Worm (Caenorhabditis elegans): ENCODE data around the gene T25B9.6.

Gene T25B9.6

DNA sequence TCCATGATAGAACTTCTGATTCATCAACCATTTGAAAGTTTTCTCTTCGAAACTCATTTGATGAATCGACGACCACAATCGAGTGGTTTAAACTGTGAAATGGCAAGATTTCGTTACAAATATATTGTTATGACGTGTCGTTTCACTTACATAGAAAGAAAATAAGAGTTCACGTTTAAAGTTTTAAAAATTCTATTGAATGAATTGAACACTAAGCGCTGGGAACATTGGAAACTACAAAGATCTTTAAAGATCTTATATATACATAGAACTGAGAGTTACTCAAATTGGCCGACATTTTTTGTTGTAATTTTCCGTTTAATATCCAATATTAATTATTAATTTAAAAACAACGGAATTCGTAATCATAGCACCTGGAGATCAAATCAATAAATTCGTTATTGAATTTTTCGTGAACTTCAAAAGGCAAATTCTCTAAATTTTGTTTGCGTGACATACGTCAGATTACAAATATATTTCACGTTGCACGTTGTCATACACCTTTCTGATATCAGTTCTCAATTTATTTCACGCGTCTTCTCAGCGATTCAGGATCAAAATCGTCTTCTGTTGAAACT lies at the start of gene T25B9.6, which contains the start of gene T25B9.4:
Gene T25B9.6 (plus strand): TSS at position 528 of the 578 bp plus-strand sequence.
Gene T25B9.4 (minus strand): TSS at position 101 of the 578 bp plus-strand sequence.
- TF ChIP-seq W03F9.2 (tag; optimal IDR thresholded peaks at IDR 0.05) = no peak
- no peak for TF ChIP-seq him-1 (tag; optimal IDR thresholded peaks at IDR 0.05)

DNA sequence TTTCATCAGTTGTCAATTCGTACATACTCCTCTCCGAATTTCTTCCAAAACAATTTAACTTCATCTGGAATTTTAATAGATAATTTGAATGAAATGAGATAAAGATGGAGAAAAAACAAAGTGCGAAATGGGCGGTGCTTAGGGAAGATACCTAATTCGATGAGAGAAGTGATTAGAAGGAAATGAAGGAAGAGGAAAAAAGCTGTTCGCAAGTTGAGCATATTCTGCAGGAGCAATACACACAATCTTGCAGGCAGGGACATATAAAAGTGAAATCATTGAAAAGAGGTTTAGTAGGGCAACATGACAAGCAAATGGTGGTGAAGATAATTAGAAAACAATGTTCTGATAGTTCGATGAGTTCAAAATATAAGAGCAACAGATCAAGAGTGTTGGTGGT lies 46.2 kb upstream of the T25B9.6 start, which contains the start of gene glb-21:
Gene glb-21 (minus strand): TSS at position 66 of the 400 bp plus-strand sequence.
- no peak for TF ChIP-seq dao-5 (tag; optimal IDR thresholded peaks at IDR 0.05)
- no peak for TF ChIP-seq him-1 (tag; optimal IDR thresholded peaks at IDR 0.05)
- TF ChIP-seq W03F9.2 (tag; optimal IDR thresholded peaks at IDR 0.05) = no peak

DNA sequence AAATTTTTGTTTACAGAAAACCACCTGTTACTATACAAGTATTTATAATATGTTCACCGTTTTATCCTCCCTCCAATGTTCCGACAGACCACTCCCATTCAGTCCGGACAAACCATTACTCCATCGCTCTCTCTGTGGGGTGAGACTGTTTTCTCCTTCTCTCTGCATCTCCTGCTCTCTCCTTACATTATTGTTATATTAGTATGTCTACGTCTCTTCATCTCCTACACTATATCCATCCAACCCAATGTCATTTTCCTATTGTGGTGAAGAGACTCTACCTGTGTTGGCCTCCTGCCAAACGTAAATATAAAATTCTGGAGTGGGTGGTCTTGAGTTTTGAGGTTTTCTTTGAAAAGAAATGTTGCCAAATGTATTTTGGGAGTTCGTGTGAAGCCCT lies 43.3 kb upstream of the T25B9.6 start:
- TF ChIP-seq him-1 (tag; optimal IDR thresholded peaks at IDR 0.05) (no peak), dao-5 (tag; optimal IDR thresholded peaks at IDR 0.05) (no peak), W03F9.2 (tag; optimal IDR thresholded peaks at IDR 0.05) (no peak)

DNA sequence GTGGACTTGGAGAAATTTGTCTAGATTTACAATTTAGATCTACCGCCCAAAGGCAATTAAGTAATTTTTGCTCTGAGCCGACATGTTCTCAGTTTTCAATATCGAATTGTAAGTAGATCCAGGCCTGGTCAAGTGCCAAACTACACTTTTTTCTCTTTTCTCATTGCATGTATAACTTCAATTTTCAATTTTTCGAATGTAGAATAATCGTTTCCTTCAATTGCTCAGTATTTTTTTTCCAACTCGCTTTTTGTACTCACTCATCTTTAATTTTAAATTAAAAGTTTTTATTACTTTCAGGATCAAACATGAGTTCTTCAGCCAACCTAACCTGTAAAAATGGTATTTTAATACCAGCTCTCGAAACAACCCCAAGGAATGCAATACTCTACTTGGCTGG lies 41.6 kb upstream of the T25B9.6 start, which contains the start of gene ncx-3:
Gene ncx-3 (plus strand): TSS at position 301 of the 400 bp plus-strand sequence.
- TF ChIP-seq him-1 (tag; optimal IDR thresholded peaks at IDR 0.05) (no peak), dao-5 (tag; optimal IDR thresholded peaks at IDR 0.05) (no peak), W03F9.2 (tag; optimal IDR thresholded peaks at IDR 0.05) (no peak)

DNA sequence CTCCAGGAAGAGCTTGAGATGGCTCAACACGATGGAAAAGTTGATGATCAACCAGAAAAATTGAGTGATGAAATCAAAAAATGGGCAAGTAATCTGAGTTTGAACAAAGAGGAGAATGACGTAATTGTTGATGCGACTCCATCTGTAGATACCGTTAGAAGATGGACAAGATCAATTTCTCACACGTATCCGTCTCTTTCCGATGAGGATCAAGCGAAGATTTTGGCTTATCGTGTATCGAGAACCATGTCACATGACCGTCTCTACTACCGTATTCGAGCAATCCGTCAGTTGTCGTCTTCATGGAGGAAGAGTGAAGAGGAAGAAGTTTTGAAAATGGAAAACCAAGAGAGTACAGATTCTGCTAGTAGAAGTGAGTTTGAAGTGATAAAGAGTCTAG lies 39.9 kb upstream of the T25B9.6 start:
- TF ChIP-seq W03F9.2 (tag; optimal IDR thresholded peaks at IDR 0.05) = no peak

DNA sequence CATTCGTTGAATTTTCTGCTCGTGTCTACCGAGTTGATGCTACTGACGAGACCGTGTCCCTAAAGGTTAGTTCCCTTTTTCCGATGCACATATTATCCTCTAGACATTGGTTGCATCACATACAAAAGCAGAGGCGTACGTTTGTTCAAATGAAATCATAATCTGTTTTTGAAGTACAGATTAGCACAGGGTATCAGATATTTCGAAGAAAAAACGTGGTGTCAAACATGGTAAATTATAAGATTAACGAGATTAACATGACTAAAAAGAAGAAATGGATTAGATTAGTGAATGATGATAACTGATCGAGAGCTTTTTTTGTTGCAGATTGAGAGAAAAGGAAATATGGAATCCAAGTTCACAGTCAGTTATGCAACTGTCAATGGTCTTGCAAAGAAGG lies 39.1 kb upstream of the T25B9.6 start:
- TF ChIP-seq W03F9.2 (tag; optimal IDR thresholded peaks at IDR 0.05) (no peak), dao-5 (tag; optimal IDR thresholded peaks at IDR 0.05) (no peak), him-1 (tag; optimal IDR thresholded peaks at IDR 0.05) (no peak)

DNA sequence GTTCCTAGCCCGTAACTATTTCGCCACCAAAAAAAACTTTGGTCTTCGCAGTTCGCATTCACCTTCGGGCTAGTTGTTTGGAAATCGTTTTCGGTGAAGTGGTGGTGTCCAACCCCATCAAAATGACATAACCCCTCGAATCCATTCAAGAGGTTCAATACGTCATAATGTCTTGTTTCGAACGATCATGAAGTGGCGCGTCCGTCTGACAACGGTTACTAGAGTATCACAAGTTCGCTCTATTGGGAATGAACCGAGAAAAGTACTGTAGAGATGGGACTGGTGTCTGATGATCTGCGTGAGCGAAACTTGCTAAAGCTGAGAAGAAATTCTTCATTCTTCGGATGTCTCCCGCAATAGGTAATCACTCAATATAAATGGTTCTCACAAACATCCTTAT lies 30.2 kb upstream of the T25B9.6 start, which contains the start of gene ZC168.2:
Gene ZC168.2 (plus strand): TSS at position 301 of the 400 bp plus-strand sequence.
- TF ChIP-seq dao-5 (tag; optimal IDR thresholded peaks at IDR 0.05) (no peak), him-1 (tag; optimal IDR thresholded peaks at IDR 0.05) (no peak), W03F9.2 (tag; optimal IDR thresholded peaks at IDR 0.05) (no peak)

DNA sequence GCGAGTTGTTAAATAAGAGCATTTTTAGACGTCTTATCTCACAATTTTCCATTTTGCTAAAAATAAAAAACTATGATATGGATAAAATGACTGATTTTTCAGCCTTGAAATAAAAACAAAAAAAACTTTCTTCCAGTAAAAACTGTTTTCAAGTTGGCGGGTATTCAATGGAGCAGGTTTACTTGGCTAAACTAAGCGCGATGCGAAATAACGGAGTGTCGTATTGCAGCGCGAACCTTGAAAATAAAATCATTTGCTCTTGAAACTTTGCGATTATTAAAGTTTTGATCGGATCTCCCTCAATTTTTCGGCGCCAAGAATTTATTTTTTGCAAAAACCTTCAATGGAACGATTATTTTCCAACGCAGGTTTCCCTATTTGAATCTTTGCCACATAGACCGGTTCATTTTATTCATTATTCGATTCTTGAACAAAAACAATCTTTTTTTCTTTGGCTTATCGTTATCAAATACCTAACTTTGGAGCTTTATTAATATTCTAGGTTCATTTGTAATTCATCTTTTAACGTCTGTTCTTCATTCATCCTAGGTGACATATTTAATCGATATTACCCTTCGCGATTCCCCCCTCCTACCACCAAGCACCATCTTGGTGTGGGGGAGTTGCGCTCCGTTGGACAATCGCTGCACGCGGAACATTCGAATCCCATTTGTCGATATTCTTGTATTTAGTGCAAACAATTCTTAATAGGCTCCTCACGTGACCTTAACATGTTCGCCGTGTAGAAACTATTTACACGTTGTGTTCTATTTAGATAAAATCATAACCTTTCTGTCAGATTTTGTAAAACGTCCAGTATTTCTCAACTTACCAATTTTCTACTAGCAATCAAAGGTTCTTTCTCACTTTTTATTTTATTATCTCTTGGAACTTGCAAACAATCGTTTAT lies 23.2 kb upstream of the T25B9.6 start, which contains the start of the genes orc-5 and cyb-1:
Gene orc-5 (minus strand): TSS at position 62 of the 910 bp plus-strand sequence.
Gene cyb-1 (plus strand): TSS at position 690 of the 910 bp plus-strand sequence.
- no peak for TF ChIP-seq dao-5 (tag; optimal IDR thresholded peaks at IDR 0.05)
- peak; percentile 22 for TF ChIP-seq W03F9.2 (tag; optimal IDR thresholded peaks at IDR 0.05)

DNA sequence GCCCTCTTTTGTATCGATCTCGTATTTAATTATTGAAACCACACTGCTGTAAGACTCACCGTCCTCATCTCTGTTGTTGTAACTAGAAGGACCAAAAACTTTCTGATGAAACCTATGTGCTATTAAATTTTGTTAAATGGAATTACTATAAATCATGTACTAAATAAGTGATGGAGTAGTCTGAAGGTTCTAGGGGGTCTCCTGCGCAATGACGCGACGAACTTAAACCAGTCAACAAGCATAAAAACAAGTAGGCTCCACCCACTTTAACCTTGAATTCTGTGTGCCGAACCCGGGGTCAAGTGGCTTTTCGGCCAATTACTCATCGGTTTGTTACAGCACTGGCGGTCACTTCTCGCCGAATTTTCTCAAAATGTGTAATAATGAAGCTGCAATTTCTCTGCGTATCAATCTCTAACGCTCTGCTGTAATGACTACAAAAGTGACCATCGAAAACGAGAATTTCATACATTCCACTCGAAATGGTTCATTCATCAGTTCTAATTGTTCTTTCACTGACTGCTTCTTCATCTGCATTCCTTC lies 20.9 kb upstream of the T25B9.6 start, which contains the start of gene grl-21:
Gene grl-21 (plus strand): TSS at position 464 of the 543 bp plus-strand sequence.
- TF ChIP-seq W03F9.2 (tag; optimal IDR thresholded peaks at IDR 0.05) = no peak
- no peak for TF ChIP-seq him-1 (tag; optimal IDR thresholded peaks at IDR 0.05)

DNA sequence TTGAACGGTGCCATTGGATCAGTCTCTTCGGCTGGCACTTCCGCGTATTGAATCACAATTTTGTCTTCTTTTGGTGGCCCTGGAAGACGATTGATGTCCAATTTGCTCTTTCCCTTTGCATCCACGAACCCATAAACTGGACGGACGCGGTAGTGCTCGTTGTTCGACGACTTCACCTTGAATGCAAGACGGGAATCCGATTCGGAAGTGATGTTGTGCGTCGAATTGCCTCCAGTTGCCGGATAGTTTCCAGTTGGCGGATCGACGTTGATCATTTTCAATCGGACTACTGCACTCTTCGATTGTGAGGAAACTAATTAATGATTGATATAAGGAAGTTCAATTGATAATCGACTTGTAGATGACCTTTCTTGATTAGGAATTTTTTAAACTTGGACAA lies 19.6 kb upstream of the T25B9.6 start, which contains the start of gene ssp-34:
Gene ssp-34 (minus strand): TSS at position 275 of the 400 bp plus-strand sequence.
- TF ChIP-seq W03F9.2 (tag; optimal IDR thresholded peaks at IDR 0.05) (no peak), dao-5 (tag; optimal IDR thresholded peaks at IDR 0.05) (no peak), him-1 (tag; optimal IDR thresholded peaks at IDR 0.05) (no peak)

DNA sequence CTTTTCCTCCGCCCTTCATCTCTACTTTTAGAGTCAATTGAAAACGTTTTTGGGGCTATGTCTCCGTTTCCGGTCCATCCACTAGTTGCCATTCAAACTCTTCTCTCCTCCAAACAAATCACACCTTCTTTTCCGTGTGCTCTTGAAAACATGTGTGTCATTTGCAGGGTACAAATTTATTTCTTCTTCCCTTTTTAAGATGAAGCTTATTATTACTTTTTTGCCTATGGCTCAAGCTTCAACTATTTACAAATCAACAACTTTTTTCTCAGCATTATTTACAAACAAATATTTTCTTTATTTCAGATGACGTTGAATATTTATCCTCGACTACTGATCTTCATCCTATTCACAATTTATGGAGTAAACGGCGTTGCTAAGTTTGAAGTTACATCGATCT lies 13.5 kb upstream of the T25B9.6 start, which contains the start of gene T25B9.3:
Gene T25B9.3 (plus strand): TSS at position 301 of the 400 bp plus-strand sequence.
- no peak for TF ChIP-seq W03F9.2 (tag; optimal IDR thresholded peaks at IDR 0.05)
- TF ChIP-seq dao-5 (tag; optimal IDR thresholded peaks at IDR 0.05) = no peak
- TF ChIP-seq him-1 (tag; optimal IDR thresholded peaks at IDR 0.05) = no peak

DNA sequence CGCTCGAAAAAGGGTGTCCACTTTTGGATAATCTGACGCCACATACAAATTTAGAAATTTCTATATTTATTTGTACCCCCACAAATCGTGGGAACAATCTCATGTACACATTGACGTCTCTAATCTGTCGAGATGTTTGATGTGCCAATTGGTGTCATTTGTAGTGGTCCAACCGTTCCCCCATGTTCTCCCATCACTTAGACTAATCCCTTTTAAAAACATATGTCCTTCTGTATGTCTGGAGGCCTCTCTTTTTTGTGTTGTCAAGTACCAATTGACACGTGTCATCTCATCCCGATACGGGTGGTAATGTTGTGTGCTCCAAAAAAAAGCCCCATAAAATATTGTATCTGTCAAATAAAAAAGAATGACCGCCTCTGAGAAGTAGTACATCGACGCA lies 12.6 kb upstream of the T25B9.6 start:
- no peak for TF ChIP-seq W03F9.2 (tag; optimal IDR thresholded peaks at IDR 0.05)
- no peak for TF ChIP-seq him-1 (tag; optimal IDR thresholded peaks at IDR 0.05)
- TF ChIP-seq dao-5 (tag; optimal IDR thresholded peaks at IDR 0.05) = no peak

DNA sequence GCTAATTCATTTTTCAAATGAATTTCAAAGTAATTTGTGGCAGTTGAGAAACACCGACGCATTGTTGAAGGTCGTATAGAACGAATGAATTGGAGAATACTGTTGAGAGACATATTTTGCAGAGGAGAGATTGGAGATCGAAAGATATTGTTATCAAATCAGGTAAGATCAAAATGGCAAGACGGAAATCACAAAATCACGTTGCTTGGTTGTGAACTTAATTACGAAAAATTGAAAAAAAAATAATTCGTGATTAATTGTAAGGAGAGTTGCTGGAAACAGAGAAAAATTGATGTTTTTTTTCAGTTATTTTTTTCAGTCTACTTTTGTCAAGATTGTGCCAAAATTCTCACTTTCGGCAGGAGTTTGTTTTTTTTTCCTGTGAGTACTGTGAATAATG lies 7.9 kb upstream of the T25B9.6 start, which contains the start of gene T25B9.1:
Gene T25B9.1 (minus strand): TSS at position 101 of the 400 bp plus-strand sequence.
- no peak for TF ChIP-seq him-1 (tag; optimal IDR thresholded peaks at IDR 0.05)
- TF ChIP-seq W03F9.2 (tag; optimal IDR thresholded peaks at IDR 0.05) = no peak
- TF ChIP-seq dao-5 (tag; optimal IDR thresholded peaks at IDR 0.05) = no peak
